Fruit fly (Drosophila melanogaster) whole organism, embryonic: ENCODE results near the gene Sfp77F.

Source experiments
- Aef1 ChIP-seq: fragments of 200-800 bp; sonication (Bioruptor generic); IDR thresholded peaks from 3 replicates; pipeline ENCODE4 v1.3.6; 2022; ENCODE audit warnings: missing biosample characterization, missing genetic modification characterization
- B-H2 ChIP-seq: fragments of 200-800 bp; sonication (Bioruptor generic); optimal IDR thresholded peaks from 2 replicates; lab custom pipeline; 2018; ENCODE audit warnings: missing biosample characterization, mild to moderate bottlenecking, missing genetic modification characterization
- CG10462 ChIP-seq: fragments of 200-800 bp; sonication (Bioruptor generic); optimal IDR thresholded peaks from 2 replicates; lab custom pipeline; 2016; ENCODE audit warnings: missing biosample characterization, missing genetic modification characterization
- CG11247 ChIP-seq: fragments of 200-800 bp; sonication (Bioruptor generic); IDR thresholded peaks from 2 replicates; pipeline ENCODE4 v1.3.6; 2022; ENCODE audit warnings: missing biosample characterization, missing genetic modification characterization
- CG11398 ChIP-seq: fragments of 200-800 bp; sonication (Bioruptor generic); optimal IDR thresholded peaks from 2 replicates; lab custom pipeline; 2016; ENCODE audit warnings: missing biosample characterization, missing genetic modification characterization
- CG11504 ChIP-seq: fragments of 200-800 bp; sonication (Bioruptor generic); optimal IDR thresholded peaks from 3 replicates; lab custom pipeline; 2019; ENCODE audit warnings: missing biosample characterization, mild to moderate bottlenecking, missing genetic modification characterization, moderate library complexity
- CG12769 ChIP-seq: fragments of 200-800 bp; sonication (Bioruptor generic); optimal IDR thresholded peaks from 2 replicates; lab custom pipeline; 2019; ENCODE audit warnings: missing biosample characterization, mild to moderate bottlenecking, missing genetic modification characterization, moderate library complexity
- CG14667 ChIP-seq: fragments of 200-800 bp; sonication (Bioruptor generic); IDR thresholded peaks from 2 replicates; pipeline ENCODE4 v1.3.6; 2022; ENCODE audit warnings: missing biosample characterization, missing genetic modification characterization
- CG17829 ChIP-seq: fragments of 200-800 bp; optimal IDR thresholded peaks from 2 replicates; lab custom pipeline; 2019; ENCODE audit warnings: missing biosample characterization, mild to moderate bottlenecking, missing genetic modification characterization, moderate library complexity
- CG18619 ChIP-seq: fragments of 200-800 bp; sonication (Bioruptor generic); optimal IDR thresholded peaks from 3 replicates; lab custom pipeline; 2017; ENCODE audit warnings: missing biosample characterization, mild to moderate bottlenecking, missing genetic modification characterization
- CG2116 ChIP-seq: fragments of 200-800 bp; sonication (Bioruptor generic); optimal IDR thresholded peaks from 3 replicates; lab custom pipeline; 2018; ENCODE audit warnings: missing biosample characterization, mild to moderate bottlenecking, missing genetic modification characterization
- CG30403 ChIP-seq: fragments of 200-800 bp; sonication (Bioruptor generic); optimal IDR thresholded peaks from 3 replicates; lab custom pipeline; 2016; ENCODE audit warnings: missing biosample characterization, missing genetic modification characterization
- CG42726 ChIP-seq: fragments of 200-800 bp; sonication (Bioruptor generic); IDR thresholded peaks from 2 replicates; pipeline ENCODE4 v1.3.6; 2022; ENCODE audit warnings: missing biosample characterization, missing genetic modification characterization; ENCODE audit not compliant: partially characterized antibody
- CG4707 ChIP-seq: fragments of 200-800 bp; sonication (Bioruptor generic); optimal IDR thresholded peaks from 2 replicates; lab custom pipeline; 2018; ENCODE audit warnings: missing biosample characterization, mild to moderate bottlenecking, missing genetic modification characterization, moderate library complexity
- CG7745 ChIP-seq: fragments of 200-800 bp; sonication (Bioruptor generic); optimal IDR thresholded peaks from 2 replicates; lab custom pipeline; 2018; ENCODE audit warnings: missing biosample characterization, mild to moderate bottlenecking, missing genetic modification characterization, moderate library complexity
- CG8388 ChIP-seq: fragments of 200-800 bp; sonication (Bioruptor generic); optimal IDR thresholded peaks from 2 replicates; lab custom pipeline; 2019; ENCODE audit warnings: missing biosample characterization, mild to moderate bottlenecking, missing genetic modification characterization, moderate library complexity
- Dp ChIP-seq: fragments of 200-800 bp; sonication (Bioruptor generic); optimal IDR thresholded peaks from 2 replicates; lab custom pipeline; 2018; ENCODE audit warnings: missing biosample characterization, mild to moderate bottlenecking, missing genetic modification characterization, moderate library complexity
- E2f2 ChIP-seq: fragments of 200-800 bp; sonication (Bioruptor generic); IDR thresholded peaks from 2 replicates; pipeline ENCODE4 v1.3.6; 2022; ENCODE audit warnings: missing biosample characterization, missing genetic modification characterization
- Fer1 ChIP-seq: fragments of 200-800 bp; sonication (Bioruptor generic); optimal IDR thresholded peaks from 2 replicates; lab custom pipeline; 2017; ENCODE audit warnings: missing biosample characterization, mild to moderate bottlenecking, missing genetic modification characterization
- Gsc ChIP-seq: fragments of 200-800 bp; sonication (Bioruptor generic); IDR thresholded peaks from 2 replicates; pipeline ENCODE4 v1.3.6; 2022; ENCODE audit warnings: missing biosample characterization, missing genetic modification characterization
- HmgZ ChIP-seq: fragments of 200-800 bp; sonication (Bioruptor generic); optimal IDR thresholded peaks from 2 replicates; lab custom pipeline; 2018; ENCODE audit warnings: missing biosample characterization, mild to moderate bottlenecking, missing genetic modification characterization
- Hmr ChIP-seq: fragments of 200-800 bp; sonication (Bioruptor generic); optimal IDR thresholded peaks from 3 replicates; lab custom pipeline; 2017; ENCODE audit warnings: mild to moderate bottlenecking, missing biosample characterization, missing genetic modification reagents, missing genetic modification characterization
- Hmx ChIP-seq: fragments of 200-800 bp; sonication (Bioruptor generic); optimal IDR thresholded peaks from 2 replicates; lab custom pipeline; 2016; ENCODE audit warnings: missing biosample characterization, missing genetic modification characterization
- Hsf ChIP-seq: fragments of 200-800 bp; sonication (Bioruptor generic); optimal IDR thresholded peaks from 3 replicates; lab custom pipeline; 2016; ENCODE audit warnings: missing biosample characterization, missing genetic modification characterization
- Ptx1 ChIP-seq: fragments of 200-800 bp; sonication (Bioruptor generic); IDR thresholded peaks from 2 replicates; pipeline ENCODE4 v1.3.6; 2022; ENCODE audit warnings: missing biosample characterization, missing genetic modification characterization
- Rx ChIP-seq: fragments of 200-800 bp; sonication (Bioruptor generic); IDR thresholded peaks from 2 replicates; pipeline ENCODE4 v1.3.6; 2022; ENCODE audit warnings: missing biosample characterization, missing genetic modification characterization
- Sox100B ChIP-seq: fragments of 200-800 bp; sonication (Bioruptor generic); optimal IDR thresholded peaks from 3 replicates; lab custom pipeline; 2018; ENCODE audit warnings: missing biosample characterization, mild to moderate bottlenecking, missing genetic modification characterization
- Taf1 ChIP-seq: fragments of 200-800 bp; sonication (Bioruptor generic); IDR thresholded peaks from 2 replicates; pipeline ENCODE4 v1.3.6; 2022; ENCODE audit warnings: missing biosample characterization, missing genetic modification characterization
- az2 ChIP-seq: fragments of 200-800 bp; sonication (Bioruptor generic); optimal IDR thresholded peaks from 3 replicates; lab custom pipeline; 2016; ENCODE audit warnings: missing biosample characterization, missing genetic modification characterization
- cas ChIP-seq: fragments of 200-800 bp; sonication (Bioruptor generic); IDR thresholded peaks from 2 replicates; pipeline ENCODE4 v1.3.6; 2022; ENCODE audit warnings: missing biosample characterization, missing genetic modification characterization
- cg ChIP-seq: fragments of 200-800 bp; sonication (Bioruptor generic); optimal IDR thresholded peaks from 3 replicates; lab custom pipeline; 2019; ENCODE audit warnings: missing biosample characterization, mild to moderate bottlenecking, missing genetic modification characterization, moderate library complexity
- dati ChIP-seq: fragments of 200-800 bp; sonication (Bioruptor generic); IDR thresholded peaks from 2 replicates; pipeline ENCODE4 v1.3.6; 2022; ENCODE audit warnings: missing biosample characterization, missing genetic modification characterization
- dpn ChIP-seq, 2 experiments: fragments of 200-800 bp; sonication (Bioruptor generic); optimal IDR thresholded peaks; 3 replicates each; lab custom pipeline; 2016; ENCODE audit warnings: missing biosample characterization in 2 of 2, missing genetic modification characterization in 2 of 2
- dysf ChIP-seq: fragments of 200-800 bp; sonication (Bioruptor generic); IDR thresholded peaks from 3 replicates; pipeline ENCODE4 v1.3.6; 2022; ENCODE audit warnings: missing biosample characterization, missing genetic modification characterization
- fd64A ChIP-seq: fragments of 200-800 bp; sonication (Bioruptor generic); optimal IDR thresholded peaks from 3 replicates; lab custom pipeline; 2018; ENCODE audit warnings: missing biosample characterization, mild to moderate bottlenecking, missing genetic modification characterization
- gem ChIP-seq: fragments of 200-800 bp; sonication (Bioruptor generic); optimal IDR thresholded peaks from 2 replicates; lab custom pipeline; 2019; ENCODE audit warnings: missing biosample characterization, mild to moderate bottlenecking, missing genetic modification characterization, moderate library complexity
- grau ChIP-seq: fragments of 200-800 bp; optimal IDR thresholded peaks from 3 replicates; lab custom pipeline; 2019; ENCODE audit warnings: missing biosample characterization, mild to moderate bottlenecking, missing genetic modification characterization, moderate library complexity
- lab ChIP-seq: fragments of 200-800 bp; sonication (Bioruptor generic); optimal IDR thresholded peaks from 3 replicates; lab custom pipeline; 2017; ENCODE audit warnings: missing biosample characterization, missing genetic modification characterization, mild to moderate bottlenecking, moderate library complexity, missing genetic modification reagents
- mld ChIP-seq: fragments of 200-800 bp; sonication (Bioruptor generic); IDR thresholded peaks from 3 replicates; pipeline ENCODE4 v1.3.6; 2022; ENCODE audit warnings: missing biosample characterization, missing genetic modification characterization; ENCODE audit not compliant: partially characterized antibody
- onecut ChIP-seq: fragments of 200-800 bp; sonication (Bioruptor generic); IDR thresholded peaks from 2 replicates; pipeline ENCODE4 v1.3.6; 2022; ENCODE audit warnings: missing biosample characterization, missing genetic modification characterization
- pho ChIP-seq: fragments of 200-800 bp; sonication (Bioruptor generic); optimal IDR thresholded peaks from 2 replicates; lab custom pipeline; 2016; ENCODE audit warnings: missing biosample characterization, missing genetic modification characterization
- pnt ChIP-seq: fragments of 200-800 bp; sonication (Bioruptor generic); optimal IDR thresholded peaks from 3 replicates; lab custom pipeline; 2016; ENCODE audit warnings: missing biosample characterization, missing genetic modification characterization
- repo ChIP-seq: fragments of 200-800 bp; sonication (Bioruptor generic); optimal IDR thresholded peaks from 2 replicates; lab custom pipeline; 2016; ENCODE audit warnings: missing biosample characterization, missing genetic modification characterization
- row ChIP-seq: fragments of 200-800 bp; sonication (Bioruptor generic); IDR thresholded peaks from 3 replicates; pipeline ENCODE4 v1.3.6; 2022; ENCODE audit warnings: missing biosample characterization, missing genetic modification characterization
- salm ChIP-seq: fragments of 200-800 bp; sonication (Bioruptor generic); optimal IDR thresholded peaks from 2 replicates; lab custom pipeline; 2018; ENCODE audit warnings: missing biosample characterization, mild to moderate bottlenecking, missing genetic modification characterization
- sens ChIP-seq: fragments of 200-800 bp; sonication (Bioruptor generic); peaks from one replicate; lab custom pipeline; 2016; ENCODE audit warnings: missing biosample characterization, missing genetic modification characterization
- sqz ChIP-seq: fragments of 200-800 bp; sonication (Bioruptor generic); optimal IDR thresholded peaks from 3 replicates; lab custom pipeline; 2018; ENCODE audit warnings: missing biosample characterization, mild to moderate bottlenecking, missing genetic modification characterization
- sr ChIP-seq: fragments of 200-800 bp; sonication (Bioruptor generic); IDR thresholded peaks from 3 replicates; pipeline ENCODE4 v1.3.6; 2022; ENCODE audit warnings: missing biosample characterization, missing genetic modification characterization
- tgo ChIP-seq: fragments of 200-800 bp; sonication (Bioruptor generic); IDR thresholded peaks from 3 replicates; pipeline ENCODE4 v1.3.6; 2022; ENCODE audit warnings: missing biosample characterization, missing genetic modification characterization

Sfp77F gene

DNA sequence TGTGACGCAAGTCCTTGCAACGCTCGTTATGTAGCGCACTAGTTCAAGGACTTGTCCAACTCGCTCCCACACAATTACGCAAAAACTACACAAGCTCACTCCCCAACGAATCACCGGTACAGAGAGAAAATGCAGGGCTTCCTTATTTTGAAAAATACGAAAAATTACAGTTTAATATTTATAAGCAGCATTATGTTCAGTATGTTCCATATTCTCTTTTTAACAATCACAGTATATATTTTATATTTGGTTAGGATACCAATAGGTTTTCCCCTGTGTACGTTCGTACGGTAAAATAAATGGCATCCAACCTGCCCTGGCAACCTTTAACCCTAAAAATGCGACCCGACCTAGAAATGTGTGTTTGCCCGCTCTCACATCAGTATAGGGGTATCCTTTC lies 13.2 kb downstream of the Sfp77F start (continued):
- TF ChIP-seq dpn (GFP tag; optimal IDR thresholded peaks at IDR 0.05; lab: Kevin White, UChicago) (peak in 1 of 2 experiments; percentile 8), CG12769 (no peak), Hmr (GFP tag; lab: Kevin White, UChicago) (peak; percentile 16), CG8388 (no peak), CG42726 (GFP tag; lab: Robert Waterston, UW) (no peak), CG11504 (peak; percentile 29), Aef1 (GFP tag; lab: Robert Waterston, UW) (0 out of 3 replicates have a peak, but pooled peaks have one; percentile 28), CG4707 (GFP tag; lab: Kevin White, UChicago) (no peak), CG11398 (GFP tag; lab: Kevin White, UChicago) (no peak), pnt (GFP tag; lab: Kevin White, UChicago) (no peak), grau (tag; lab: Kevin White, UChicago) (no peak), CG2116 (GFP tag; lab: Kevin White, UChicago) (no peak), dysf (peak; percentile 27; the same call in 1 of the 3 replicates), CG17829 (no peak), Hsf (GFP tag; lab: Kevin White, UChicago) (no peak), E2f2 (GFP tag; lab: Robert Waterston, UW) (no peak), salm (tag; lab: Kevin White, UChicago) (no peak), CG11247 (no peak), repo (no peak), Taf1 (GFP tag; lab: Robert Waterston, UW) (no peak), Fer1 (GFP tag; lab: Kevin White, UChicago) (peak; percentile 39), onecut (GFP tag; lab: Robert Waterston, UW) (no peak), Rx (GFP tag; lab: Robert Waterston, UW) (no peak), CG7745 (no peak), Gsc (GFP tag; lab: Robert Waterston, UW) (no peak), dati (GFP tag; lab: Robert Waterston, UW) (no peak), sqz (GFP tag; lab: Kevin White, UChicago) (no peak), CG14667 (0 out of 2 replicates have a peak, but pooled peaks have one; percentile 19), Ptx1 (GFP tag; lab: Robert Waterston, UW) (peak; percentile 46), CG10462 (GFP tag; lab: Kevin White, UChicago) (no peak), B-H2 (GFP tag; lab: Kevin White, UChicago) (no peak), pho (no peak), Sox100B (GFP tag; lab: Kevin White, UChicago) (no peak), sens (GFP tag; lab: Kevin White, UChicago) (peak; percentile 41), fd64A (GFP tag; lab: Kevin White, UChicago) (no peak), cg (GFP tag; lab: Kevin White, UChicago) (no peak), mld (GFP tag; lab: Robert Waterston, UW) (no peak), Hmx (no peak), gem (tag; lab: Kevin White, UChicago) (peak; percentile 23), row (GFP tag; lab: Robert Waterston, UW) (peak; percentile 28; the same call in 2 of the 3 replicates), Dp (GFP tag; lab: Kevin White, UChicago) (no peak), lab (GFP tag; lab: Kevin White, UChicago) (peak; percentile 51), CG30403 (GFP tag; lab: Kevin White, UChicago) (no peak), HmgZ (tag; lab: Kevin White, UChicago) (no peak), cas (no peak), az2 (GFP tag; lab: Kevin White, UChicago) (no peak), tgo (GFP tag; lab: Robert Waterston, UW) (0 out of 3 replicates have a peak, but pooled peaks have one; percentile 25), CG18619 (GFP tag; lab: Kevin White, UChicago) (no peak), sr (GFP tag; lab: Robert Waterston, UW) (no peak)
